Fruit fly (Drosophila melanogaster) whole organism, embryonic: ENCODE results near the gene Gga.

Source experiments
- Asciz ChIP-seq: fragments of 200-800 bp; sonication (Bioruptor generic); optimal IDR thresholded peaks from 2 replicates; lab custom pipeline; 2017; ENCODE audit warnings: missing biosample characterization, mild to moderate bottlenecking, missing genetic modification characterization, missing genetic modification reagents
- Blimp-1 ChIP-seq: fragments of 200-800 bp; sonication (Bioruptor generic); optimal IDR thresholded peaks from 3 replicates; lab custom pipeline; 2018; ENCODE audit warnings: missing biosample characterization, missing genetic modification characterization, mild to moderate bottlenecking, moderate library complexity, missing genetic modification reagents
- CG10959 ChIP-seq: fragments of 200-800 bp; sonication (Bioruptor generic); IDR thresholded peaks from 2 replicates; pipeline ENCODE4 v1.3.6; 2022; ENCODE audit warnings: missing biosample characterization, missing genetic modification characterization
- CG11093 ChIP-seq: fragments of 200-800 bp; sonication (Bioruptor generic); IDR thresholded peaks from 3 replicates; pipeline ENCODE4 v1.3.6; 2022; ENCODE audit warnings: missing biosample characterization, missing genetic modification characterization
- CG11723 ChIP-seq: fragments of 200-800 bp; sonication (Bioruptor generic); optimal IDR thresholded peaks from 2 replicates; lab custom pipeline; 2017; ENCODE audit warnings: missing biosample characterization, mild to moderate bottlenecking, missing genetic modification characterization
- CG12219 ChIP-seq: fragments of 200-800 bp; sonication (Bioruptor generic); optimal IDR thresholded peaks from 3 replicates; lab custom pipeline; 2018; ENCODE audit warnings: missing biosample characterization, mild to moderate bottlenecking, missing genetic modification characterization
- CG13296 ChIP-seq: fragments of 200-800 bp; sonication (Bioruptor generic); optimal IDR thresholded peaks from 3 replicates; lab custom pipeline; 2018; ENCODE audit warnings: missing biosample characterization, mild to moderate bottlenecking, missing genetic modification characterization
- CG14014 ChIP-seq: fragments of 200-800 bp; sonication (Bioruptor generic); IDR thresholded peaks from 2 replicates; pipeline ENCODE4 v1.3.6; 2022; ENCODE audit warnings: missing biosample characterization, missing genetic modification characterization
- CG15479 ChIP-seq: fragments of 200-800 bp; sonication (Bioruptor generic); optimal IDR thresholded peaks from 3 replicates; lab custom pipeline; 2019; ENCODE audit warnings: missing biosample characterization, mild to moderate bottlenecking, missing genetic modification characterization, moderate library complexity
- CG15696 ChIP-seq: fragments of 200-800 bp; sonication (Bioruptor generic); optimal IDR thresholded peaks from 2 replicates; lab custom pipeline; 2019; ENCODE audit warnings: missing biosample characterization, mild to moderate bottlenecking, missing genetic modification characterization, moderate library complexity
- CG17385 ChIP-seq: fragments of 200-800 bp; sonication (Bioruptor generic); optimal IDR thresholded peaks from 3 replicates; lab custom pipeline; 2018; ENCODE audit warnings: missing biosample characterization, mild to moderate bottlenecking, missing genetic modification characterization
- CG17802 ChIP-seq: fragments of 200-800 bp; sonication (Bioruptor generic); optimal IDR thresholded peaks from 2 replicates; lab custom pipeline; 2018; ENCODE audit warnings: missing biosample characterization, mild to moderate bottlenecking, missing genetic modification characterization, moderate library complexity
- CG18476 ChIP-seq: fragments of 200-800 bp; sonication (Bioruptor generic); optimal IDR thresholded peaks from 2 replicates; lab custom pipeline; 2016; ENCODE audit warnings: missing biosample characterization, mild to moderate bottlenecking, missing genetic modification characterization
- CG2889 ChIP-seq: fragments of 200-800 bp; sonication (Bioruptor generic); IDR thresholded peaks from 3 replicates; pipeline ENCODE4 v1.3.6; 2022; ENCODE audit warnings: missing biosample characterization, missing genetic modification characterization
- CG30403 ChIP-seq: fragments of 200-800 bp; sonication (Bioruptor generic); optimal IDR thresholded peaks from 3 replicates; lab custom pipeline; 2016; ENCODE audit warnings: missing biosample characterization, missing genetic modification characterization
- CG32767 ChIP-seq: fragments of 200-800 bp; sonication (Bioruptor generic); IDR thresholded peaks from 2 replicates; pipeline ENCODE4 v1.3.6; 2022; ENCODE audit warnings: missing biosample characterization, missing genetic modification characterization
- CG34422 ChIP-seq: fragments of 200-800 bp; sonication (Bioruptor generic); IDR thresholded peaks from 3 replicates; pipeline ENCODE4 v1.3.6; 2022; ENCODE audit warnings: missing biosample characterization, missing genetic modification characterization
- CG3726 ChIP-seq: fragments of 200-800 bp; sonication (Bioruptor generic); IDR thresholded peaks from 3 replicates; pipeline ENCODE4, ENCODE4 v1.3.6; 2022; ENCODE audit warnings: missing biosample characterization, missing genetic modification characterization
- CG3847 ChIP-seq: fragments of 200-800 bp; sonication (Bioruptor generic); IDR thresholded peaks from 2 replicates; pipeline ENCODE4 v1.3.6; 2022; ENCODE audit warnings: missing biosample characterization, missing genetic modification characterization
- CG3995 ChIP-seq: fragments of 200-800 bp; sonication (Bioruptor generic); optimal IDR thresholded peaks from 3 replicates; lab custom pipeline; 2016; ENCODE audit warnings: missing biosample characterization, missing genetic modification characterization
- CG4424 ChIP-seq: fragments of 200-800 bp; sonication (Bioruptor generic); optimal IDR thresholded peaks from 3 replicates; lab custom pipeline; 2016; ENCODE audit warnings: missing biosample characterization, missing genetic modification characterization
- CG6791 ChIP-seq: fragments of 200-800 bp; sonication (Bioruptor generic); IDR thresholded peaks from 3 replicates; pipeline ENCODE4 v1.3.6; 2022; ENCODE audit warnings: missing biosample characterization, missing genetic modification characterization; ENCODE audit not compliant: partially characterized antibody
- CG7987 ChIP-seq: fragments of 200-800 bp; sonication (Bioruptor generic); optimal IDR thresholded peaks from 2 replicates; lab custom pipeline; 2018; ENCODE audit warnings: missing biosample characterization, mild to moderate bottlenecking, missing genetic modification characterization, moderate library complexity
- CG9727 ChIP-seq: fragments of 200-800 bp; sonication (Bioruptor generic); optimal IDR thresholded peaks from 3 replicates; lab custom pipeline; 2017; ENCODE audit warnings: missing biosample characterization, mild to moderate bottlenecking, missing genetic modification characterization
- Deaf1 ChIP-seq: fragments of 200-800 bp; optimal IDR thresholded peaks from 3 replicates; lab custom pipeline; 2019; ENCODE audit warnings: missing biosample characterization, mild to moderate bottlenecking, missing genetic modification characterization, moderate library complexity
- Drgx ChIP-seq: fragments of 200-800 bp; sonication (Bioruptor generic); IDR thresholded peaks from 2 replicates; pipeline ENCODE4 v1.3.6; 2022; ENCODE audit warnings: missing biosample characterization, missing genetic modification characterization
- ERR ChIP-seq: fragments of 200-800 bp; sonication (Bioruptor generic); optimal IDR thresholded peaks from 2 replicates; lab custom pipeline; 2016; ENCODE audit warnings: missing biosample characterization, missing genetic modification characterization
- Ets65A ChIP-seq: fragments of 200-800 bp; sonication (Bioruptor generic); peaks from one replicate; lab custom pipeline; 2016; ENCODE audit warnings: missing biosample characterization, missing genetic modification characterization
- Hr3 ChIP-seq: fragments of 200-800 bp; sonication (Bioruptor generic); optimal IDR thresholded peaks from 3 replicates; lab custom pipeline; 2016; ENCODE audit warnings: missing biosample characterization, missing genetic modification characterization
- Hr39 ChIP-seq: fragments of >200 bp; optimal IDR thresholded peaks from 2 replicates; lab custom pipeline; 2017
- Hr78 ChIP-seq, 2 experiments: fragments of 200-800 bp in 1 of 2; fragments of >200 bp in 1 of 2; sonication (Bioruptor generic) in 1 of 2; optimal IDR thresholded peaks; 2 replicates each; lab custom pipeline; 2017 to 2019; ENCODE audit warnings: missing biosample characterization in 2 of 2, missing genetic modification characterization in 2 of 2, mild to moderate bottlenecking in 1 of 2, moderate library complexity in 1 of 2
- Mrtf ChIP-seq: fragments of 200-800 bp; sonication (Bioruptor generic); IDR thresholded peaks from 3 replicates; pipeline ENCODE4 v1.3.6; 2022; ENCODE audit warnings: missing biosample characterization, missing genetic modification characterization
- Nf-YB ChIP-seq: fragments of 200-800 bp; sonication (Bioruptor generic); optimal IDR thresholded peaks from 3 replicates; lab custom pipeline; 2019; ENCODE audit warnings: missing biosample characterization, mild to moderate bottlenecking, missing genetic modification characterization, moderate library complexity
- Opbp ChIP-seq: fragments of 200-800 bp; sonication (Bioruptor generic); IDR thresholded peaks from 3 replicates; pipeline ENCODE4 v1.3.6; 2022; ENCODE audit warnings: missing biosample characterization, missing genetic modification characterization; ENCODE audit not compliant: partially characterized antibody
- Taf1 ChIP-seq: fragments of 200-800 bp; sonication (Bioruptor generic); IDR thresholded peaks from 2 replicates; pipeline ENCODE4 v1.3.6; 2022; ENCODE audit warnings: missing biosample characterization, missing genetic modification characterization
- bcd ChIP-seq: fragments of 200-800 bp; sonication (Bioruptor generic); optimal IDR thresholded peaks from 2 replicates; lab custom pipeline; 2017; ENCODE audit warnings: missing biosample characterization, mild to moderate bottlenecking, missing genetic modification characterization
- chinmo ChIP-seq: fragments of 200-800 bp; sonication (Bioruptor generic); IDR thresholded peaks from 4 replicates; pipeline ENCODE4 v1.3.6; 2022; ENCODE audit warnings: missing biosample characterization, missing genetic modification characterization; ENCODE audit not compliant: partially characterized antibody
- fd102C ChIP-seq: fragments of 200-800 bp; sonication (Bioruptor generic); optimal IDR thresholded peaks from 2 replicates; lab custom pipeline; 2018; ENCODE audit warnings: missing biosample characterization, mild to moderate bottlenecking, missing genetic modification characterization, moderate library complexity
- fd96Cb ChIP-seq: fragments of 200-800 bp; sonication (Bioruptor generic); optimal IDR thresholded peaks from 2 replicates; lab custom pipeline; 2018; ENCODE audit warnings: missing biosample characterization, mild to moderate bottlenecking, missing genetic modification characterization, moderate library complexity
- gt ChIP-seq: fragments of 200-800 bp; sonication (Bioruptor generic); IDR thresholded peaks from 2 replicates; pipeline ENCODE4 v1.3.6; 2022; ENCODE audit warnings: missing biosample characterization, missing genetic modification characterization
- hkb ChIP-seq, 2 experiments: fragments of 200-800 bp in 1 of 2; fragments of >200 bp in 1 of 2; sonication (Bioruptor generic) in 1 of 2; IDR thresholded peaks in 1 of 2; optimal IDR thresholded peaks in 1 of 2; 2 replicates each; pipeline versions ENCODE4 v1.3.6 to Lab custom; 2017 to 2022; ENCODE audit warnings: missing biosample characterization in 1 of 2, missing genetic modification characterization in 1 of 2
- psq ChIP-seq: fragments of 200-800 bp; sonication (Bioruptor generic); optimal IDR thresholded peaks from 2 replicates; lab custom pipeline; 2017; ENCODE audit warnings: missing biosample characterization, missing genetic modification characterization
- ranshi ChIP-seq: fragments of 200-800 bp; sonication (Bioruptor generic); IDR thresholded peaks from 2 replicates; pipeline ENCODE4 v1.3.6; 2022; ENCODE audit warnings: missing biosample characterization, missing genetic modification characterization
- run ChIP-seq: fragments of 200-800 bp; sonication (Bioruptor generic); optimal IDR thresholded peaks from 3 replicates; lab custom pipeline; 2018; ENCODE audit warnings: missing biosample characterization, mild to moderate bottlenecking, missing genetic modification characterization
- salm ChIP-seq: fragments of 200-800 bp; sonication (Bioruptor generic); optimal IDR thresholded peaks from 2 replicates; lab custom pipeline; 2018; ENCODE audit warnings: missing biosample characterization, mild to moderate bottlenecking, missing genetic modification characterization
- scrt ChIP-seq: fragments of 200-800 bp; sonication (Bioruptor generic); optimal IDR thresholded peaks from 2 replicates; lab custom pipeline; 2018; ENCODE audit warnings: missing biosample characterization, mild to moderate bottlenecking, missing genetic modification characterization, moderate library complexity
- sna ChIP-seq: fragments of 200-800 bp; sonication (Bioruptor generic); IDR thresholded peaks from 2 replicates; pipeline ENCODE4 v1.3.6; 2022; ENCODE audit warnings: missing biosample characterization, missing genetic modification characterization; ENCODE audit not compliant: partially characterized antibody
- tx ChIP-seq: fragments of 200-800 bp; sonication (Bioruptor generic); optimal IDR thresholded peaks from 2 replicates; lab custom pipeline; 2016; ENCODE audit warnings: missing biosample characterization, missing genetic modification characterization
- wdn ChIP-seq: fragments of 200-800 bp; sonication (Bioruptor generic); IDR thresholded peaks from 2 replicates; pipeline ENCODE4 v1.3.6; 2022; ENCODE audit warnings: missing biosample characterization, missing genetic modification characterization

Gga gene

dm6 chrX:9652006-9652405 is 51.2 kb downstream of the Gga start (continued):
- TF ChIP-seq bcd = peak; percentile 57
- peak; percentile 68 for TF ChIP-seq Asciz
- TF ChIP-seq Opbp = no peak
- TF ChIP-seq ranshi (GFP tag; lab: Robert Waterston, UW) = peak; percentile 48; the same call in 1 of the 2 replicates
- peak; percentile 46 for TF ChIP-seq CG12219 (GFP tag; lab: Kevin White, UChicago)
- TF ChIP-seq CG14014 = peak; percentile 65; the same call in 1 of the 2 replicates
- TF ChIP-seq CG11093 = peak; percentile 52; the same call in 1 of the 3 replicates
- TF ChIP-seq CG15479 (GFP tag; lab: Kevin White, UChicago) = no peak
- TF ChIP-seq Mrtf (GFP tag; lab: Robert Waterston, UW) = peak; percentile 62; the same call in 1 of the 3 replicates
- TF ChIP-seq CG4424 (GFP tag; lab: Kevin White, UChicago) = peak; percentile 55
- 0 out of 2 replicates have a peak, but pooled peaks have one; percentile 5 for TF ChIP-seq wdn (GFP tag; lab: Robert Waterston, UW)
- peak; percentile 64 for TF ChIP-seq Ets65A (GFP tag; lab: Kevin White, UChicago)
- no peak for TF ChIP-seq CG7987 (GFP tag; lab: Kevin White, UChicago)
- no peak for TF ChIP-seq Nf-YB (GFP tag; lab: Kevin White, UChicago)
- no peak for TF ChIP-seq CG15696
- peak; percentile 82 for TF ChIP-seq Blimp-1 (GFP tag; lab: Kevin White, UChicago)
- peak; percentile 41 for TF ChIP-seq scrt (GFP tag; lab: Kevin White, UChicago)
- TF ChIP-seq CG13296 (GFP tag; lab: Kevin White, UChicago) = peak; percentile 10
- no peak for TF ChIP-seq CG6791
- TF ChIP-seq fd96Cb (tag; lab: Kevin White, UChicago) = peak; percentile 57
- TF ChIP-seq psq (GFP tag; lab: Kevin White, UChicago) = no peak
- TF ChIP-seq gt = 0 out of 2 replicates have a peak, but pooled peaks have one; percentile 11
- 0 out of 3 replicates have a peak, but pooled peaks have one; percentile 13 for TF ChIP-seq CG3726 (GFP tag; lab: Robert Waterston, UW)
- no peak for TF ChIP-seq chinmo (GFP tag; lab: Robert Waterston, UW)
- TF ChIP-seq Hr39 (lab: Kevin White, UChicago) = no peak
- peak in 1 of 2 experiments; percentile 36 for TF ChIP-seq Hr78 (GFP tag; optimal IDR thresholded peaks at IDR 0.05; lab: Kevin White, UChicago)
- TF ChIP-seq hkb (optimal IDR thresholded peaks at IDR 0.05; lab: Kevin White, UChicago) = no peak
- TF ChIP-seq hkb (GFP tag; IDR thresholded peaks at IDR 0.05; lab: Robert Waterston, UW) = peak; percentile 29; the same call in 1 of the 2 replicates
- peak; percentile 11 for TF ChIP-seq CG17802 (tag; lab: Kevin White, UChicago)
- no peak for TF ChIP-seq ERR
- TF ChIP-seq salm = peak; percentile 44
- peak; percentile 7 for TF ChIP-seq CG11723 (GFP tag; lab: Kevin White, UChicago)
- no peak for TF ChIP-seq fd102C (GFP tag; lab: Kevin White, UChicago)
- no peak for TF ChIP-seq sna (GFP tag; lab: Robert Waterston, UW)
- TF ChIP-seq CG3847 (GFP tag; lab: Robert Waterston, UW) = peak; percentile 23; the same call in 1 of the 2 replicates
- TF ChIP-seq CG3995 (GFP tag; lab: Kevin White, UChicago) = no peak
- TF ChIP-seq CG9727 (GFP tag; lab: Kevin White, UChicago) = peak; percentile 3
- TF ChIP-seq Taf1 (GFP tag; lab: Robert Waterston, UW) = no peak
- TF ChIP-seq Hr3 (GFP tag; lab: Kevin White, UChicago) = peak; percentile 40
- TF ChIP-seq Drgx (GFP tag; lab: Robert Waterston, UW) = 0 out of 2 replicates have a peak, but pooled peaks have one; percentile 21
- TF ChIP-seq CG30403 (GFP tag; lab: Kevin White, UChicago) = peak; percentile 46
- TF ChIP-seq CG2889 = 0 out of 3 replicates have a peak, but pooled peaks have one; percentile 32
- TF ChIP-seq CG10959 (GFP tag; lab: Robert Waterston, UW) = peak; percentile 20; the same call in 1 of the 2 replicates
- TF ChIP-seq CG34422 = peak; percentile 61; the same call in 1 of the 3 replicates
- TF ChIP-seq tx (GFP tag; lab: Kevin White, UChicago) = no peak
- TF ChIP-seq CG32767 = 0 out of 2 replicates have a peak, but pooled peaks have one; percentile 13
- TF ChIP-seq CG17385 (GFP tag; lab: Kevin White, UChicago) = peak; percentile 49
- TF ChIP-seq run = peak; percentile 27
- TF ChIP-seq CG18476 (GFP tag; lab: Kevin White, UChicago) = peak; percentile 13
- TF ChIP-seq Deaf1 = no peak
